Worm (Caenorhabditis elegans) whole organism, early embryonic: ENCODE data around the gene abcf-3.
A peak's percentile ranks its signal among the peaks of the same experiment; 100 is the strongest.

Source experiments
- B0310.2 ChIP-seq: sonication (generic microtip); optimal IDR thresholded peaks from 2 replicates; lab custom pipeline; 2016; ENCODE audit warnings: mild to moderate bottlenecking, missing genetic modification characterization, missing compliant biosample characterization
- F13C5.2 ChIP-seq: sonication (generic microtip); optimal IDR thresholded peaks from 2 replicates; lab custom pipeline; 2017; ENCODE audit warnings: mild to moderate bottlenecking, missing genetic modification characterization, inconsistent platforms, missing compliant biosample characterization
- aly-1 ChIP-seq: sonication (generic microtip); optimal IDR thresholded peaks from 2 replicates; lab custom pipeline; 2016; ENCODE audit warnings: missing genetic modification characterization, missing compliant biosample characterization
- ama-1 ChIP-seq: fragments of 150-350 bp; optimal IDR thresholded peaks from 2 replicates; lab custom pipeline; 2014
- ceh-13 ChIP-seq: fragments of 200-800 bp; sonication (Bioruptor generic); optimal IDR thresholded peaks from 2 replicates; lab custom pipeline; 2018; ENCODE audit warnings: mild to moderate bottlenecking, missing genetic modification characterization, missing compliant biosample characterization
- ceh-36 ChIP-seq: sonication (generic microtip); optimal IDR thresholded peaks from 2 replicates; lab custom pipeline; 2016; ENCODE audit warnings: missing genetic modification characterization, inconsistent platforms, missing compliant biosample characterization
- ets-7 ChIP-seq: sonication (generic microtip); optimal IDR thresholded peaks from 2 replicates; lab custom pipeline; 2016; ENCODE audit warnings: missing genotype, missing genetic modification characterization, missing compliant biosample characterization
- flt-1 ChIP-seq: fragments of 200-800 bp; sonication (Bioruptor generic); IDR thresholded peaks from 2 replicates; pipeline ENCODE4 v1.3.6; 2022; ENCODE audit warnings: missing genetic modification characterization, missing compliant biosample characterization
- hmbx-1 ChIP-seq: sonication (generic microtip); optimal IDR thresholded peaks from 2 replicates; lab custom pipeline; 2016; ENCODE audit warnings: mild to moderate bottlenecking, missing genetic modification characterization, missing compliant biosample characterization
- hmg-4 ChIP-seq: fragments of 200-800 bp; sonication (Bioruptor generic); optimal IDR thresholded peaks from 2 replicates; lab custom pipeline; 2018; ENCODE audit warnings: mild to moderate bottlenecking, missing genetic modification characterization, missing compliant biosample characterization
- hnd-1 ChIP-seq: sonication (generic microtip); optimal IDR thresholded peaks from 2 replicates; lab custom pipeline; 2016; ENCODE audit warnings: missing genetic modification characterization, missing compliant biosample characterization
- pes-1 ChIP-seq: fragments of 200-800 bp; sonication (Bioruptor generic); IDR thresholded peaks from 2 replicates; pipeline ENCODE4 v1.3.6; 2022; ENCODE audit warnings: missing genetic modification reagents, missing genetic modification characterization, missing compliant biosample characterization
- scrt-1 ChIP-seq: fragments of 200-800 bp; sonication (Bioruptor generic); IDR thresholded peaks from 2 replicates; pipeline ENCODE4 v1.3.6; 2022; ENCODE audit warnings: missing genetic modification characterization, missing compliant biosample characterization
- sea-1 ChIP-seq: fragments of 200-800 bp; sonication (Bioruptor generic); conservative IDR thresholded peaks from 2 replicates; pipeline ENCODE4 v1.3.6; 2022; ENCODE audit warnings: missing genetic modification characterization, missing compliant biosample characterization
- tbx-11 ChIP-seq: fragments of 200-800 bp; sonication (Bioruptor generic); IDR thresholded peaks from 2 replicates; pipeline ENCODE4 v1.3.6; 2022; ENCODE audit warnings: missing genetic modification characterization, missing compliant biosample characterization
- tbx-37 ChIP-seq: fragments of 200-800 bp; sonication (Bioruptor generic); conservative IDR thresholded peaks from 2 replicates; pipeline ENCODE4 v1.3.6; 2022; ENCODE audit warnings: missing genetic modification reagents, missing genetic modification characterization, missing compliant biosample characterization
- tra-4 ChIP-seq: sonication (generic microtip); optimal IDR thresholded peaks from 2 replicates; lab custom pipeline; 2017; ENCODE audit warnings: missing genetic modification characterization, missing compliant biosample characterization

The abcf-3 gene

DNA sequence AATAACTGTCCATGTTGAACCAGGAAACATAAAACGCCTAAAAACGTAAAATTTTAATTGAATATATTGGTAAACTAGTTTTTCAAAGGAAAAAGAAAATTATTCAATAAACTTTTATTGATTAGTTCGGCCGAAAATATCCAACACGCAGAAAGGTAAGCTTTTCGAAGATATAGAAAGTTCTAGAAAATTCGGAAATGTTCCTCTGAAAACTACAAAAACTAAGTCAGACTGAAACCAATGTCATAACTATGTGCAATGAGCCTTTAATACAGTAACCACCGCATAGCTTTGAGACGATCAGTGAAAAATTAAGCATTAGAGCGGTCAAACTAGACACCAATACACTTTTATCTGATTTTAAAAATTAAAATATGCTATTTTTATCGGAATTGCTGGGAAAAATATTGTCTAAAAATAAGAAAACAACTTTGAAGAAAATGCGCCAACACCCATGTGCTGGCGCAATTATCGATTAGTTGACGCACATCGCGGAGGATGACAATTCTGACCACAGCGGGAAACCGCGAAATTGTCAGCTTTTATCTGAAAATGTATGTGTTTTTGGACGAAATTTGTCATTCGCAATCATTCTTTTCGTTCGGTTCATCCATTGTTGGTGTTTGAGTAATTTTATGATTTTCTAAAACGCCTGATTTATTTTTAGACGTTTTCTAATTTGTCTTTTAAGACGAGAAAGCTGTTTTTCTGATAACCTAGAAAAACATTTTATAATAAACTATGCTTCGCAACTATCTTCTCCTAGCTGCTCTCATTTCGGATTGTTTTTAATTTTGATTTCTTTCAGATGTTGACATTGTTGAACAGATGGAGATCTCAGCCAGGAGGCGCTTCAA, 25.4 kb downstream of the abcf-3 start, which contains the start of the genes C23G10.7 and rpn-2:
Gene C23G10.7 (minus strand): TSS at position 37 of the 857 bp plus-strand sequence.
Gene rpn-2 (plus strand): TSS at position 807 of the 857 bp plus-strand sequence.
- TF ChIP-seq sea-1 (no peak), ets-7 (tag; lab: Kevin White, UChicago) (no peak), hmg-4 (GFP tag; lab: Kevin White, UChicago) (no peak), tbx-37 (no peak), scrt-1 (0 out of 2 replicates have a peak, but pooled peaks have one; percentile 17), ceh-36 (no peak), F13C5.2 (tag; lab: Kevin White, UChicago) (peak; percentile 2), flt-1 (no peak)

DNA sequence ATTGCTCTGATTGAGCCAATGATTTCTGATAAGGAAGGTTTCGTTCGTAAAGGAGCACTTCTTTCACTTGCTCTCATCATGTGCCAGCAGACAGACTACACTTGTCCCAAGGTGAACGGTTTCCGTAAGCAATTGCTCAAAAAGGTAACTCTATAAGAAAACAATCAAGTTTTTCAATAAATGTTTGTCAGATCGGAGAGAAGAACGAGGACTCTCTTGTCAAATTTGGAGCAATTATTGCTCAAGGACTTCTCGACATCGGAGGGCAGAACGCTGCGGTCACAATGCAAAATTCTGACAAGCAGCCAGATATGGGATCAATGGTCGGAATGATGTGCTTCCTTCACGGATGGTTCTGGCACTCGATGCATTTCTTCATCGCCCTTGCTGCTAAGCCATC, 28.1 kb downstream of the abcf-3 start:
- TF ChIP-seq tbx-11 (GFP tag; lab: Robert Waterston, UW) (no peak), tbx-37 (no peak), F13C5.2 (tag; lab: Kevin White, UChicago) (no peak), ets-7 (tag; lab: Kevin White, UChicago) (no peak), tra-4 (tag; lab: Kevin White, UChicago) (no peak), ceh-36 (no peak), ama-1 (lab: Kevin White, UChicago) (no peak), B0310.2 (no peak), sea-1 (no peak), scrt-1 (no peak), ceh-13 (GFP tag; lab: Kevin White, UChicago) (no peak), hmg-4 (GFP tag; lab: Kevin White, UChicago) (no peak), hnd-1 (tag; lab: Kevin White, UChicago) (no peak)

DNA sequence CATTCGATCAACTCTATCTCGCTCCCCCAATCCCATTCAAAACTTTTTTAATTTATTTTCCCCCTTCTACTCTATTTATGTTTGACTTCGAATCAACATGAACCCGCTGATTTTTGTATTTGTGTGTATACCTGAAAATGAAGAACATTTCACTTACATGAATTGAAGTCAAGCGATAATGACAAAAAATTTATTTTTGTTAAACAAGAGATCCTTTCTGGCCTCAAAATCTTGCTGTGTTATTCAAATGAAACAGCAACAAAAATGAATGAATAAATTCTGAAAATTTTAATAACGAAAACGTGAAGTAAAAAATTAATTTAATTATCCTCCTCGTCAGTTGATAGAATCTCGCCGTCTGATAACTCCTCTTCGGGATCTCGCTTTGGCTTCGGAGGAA, 29.2 kb downstream of the abcf-3 start:
- TF ChIP-seq tra-4 (tag; lab: Kevin White, UChicago): no peak
- TF ChIP-seq ama-1 (lab: Kevin White, UChicago): no peak
- no peak for TF ChIP-seq pes-1 (GFP tag; lab: Robert Waterston, UW)
- TF ChIP-seq ets-7 (tag; lab: Kevin White, UChicago): no peak
- no peak for TF ChIP-seq scrt-1
- TF ChIP-seq tbx-11 (GFP tag; lab: Robert Waterston, UW): no peak
- no peak for TF ChIP-seq hmg-4 (GFP tag; lab: Kevin White, UChicago)
- TF ChIP-seq aly-1 (tag; lab: Kevin White, UChicago): no peak
- TF ChIP-seq ceh-13 (GFP tag; lab: Kevin White, UChicago): no peak

DNA sequence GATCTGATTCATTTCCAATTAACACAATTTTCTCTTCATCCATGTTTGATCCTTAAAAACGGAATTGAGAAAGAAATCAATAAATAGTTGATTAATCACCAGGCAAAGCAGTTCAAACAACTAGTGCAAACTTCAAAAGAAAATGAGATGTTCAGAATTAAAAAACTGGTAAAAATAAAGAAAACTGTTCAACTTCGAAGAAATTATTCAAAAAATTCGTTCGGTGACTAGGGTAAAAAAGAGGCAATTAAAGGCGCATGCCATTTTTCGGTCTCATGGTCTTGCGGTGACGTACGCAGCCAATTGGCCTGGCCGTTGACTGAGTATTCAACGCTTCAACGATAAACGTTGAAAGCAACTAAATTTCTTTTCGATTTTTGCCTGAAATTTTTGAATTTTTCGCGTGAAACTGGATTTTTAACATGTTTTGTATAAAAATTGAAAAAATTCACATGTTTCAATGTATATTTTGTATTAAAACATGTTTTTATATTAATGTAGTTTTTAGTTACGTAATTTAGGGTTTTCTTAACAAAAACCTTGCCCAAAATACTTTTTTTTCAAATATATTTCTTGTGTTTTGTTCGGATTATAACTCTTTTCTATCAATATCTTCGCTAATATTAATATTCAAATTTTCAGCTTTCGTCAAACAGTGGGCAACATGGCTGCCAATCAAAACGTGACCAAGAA, 33.1 kb downstream of the abcf-3 start, which contains the start of the genes sna-3 and rps-3:
Gene sna-3 (minus strand): TSS at position 51 of the 693 bp plus-strand sequence.
Gene rps-3 (plus strand): TSS at position 643 of the 693 bp plus-strand sequence.
- TF ChIP-seq F13C5.2 (tag; lab: Kevin White, UChicago) (peak; percentile 10), tbx-37 (no peak)

DNA sequence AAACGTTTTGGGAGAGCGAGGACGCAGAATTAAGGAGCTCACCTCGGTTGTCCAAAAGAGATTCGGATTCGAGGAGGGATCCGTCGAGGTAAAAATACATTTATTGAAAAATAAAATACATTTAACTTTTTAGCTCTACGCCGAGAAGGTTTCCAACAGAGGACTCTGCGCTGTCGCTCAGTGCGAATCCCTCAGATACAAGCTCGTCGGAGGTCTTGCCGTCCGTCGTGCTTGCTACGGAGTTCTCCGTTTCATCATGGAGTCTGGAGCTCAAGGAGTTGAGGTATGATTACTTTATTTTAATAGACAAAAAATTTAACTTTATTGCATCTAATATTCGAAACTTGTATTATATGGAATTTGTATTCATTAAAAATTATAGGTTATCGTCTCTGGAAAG, 33.8 kb downstream of the abcf-3 start:
- no peak for TF ChIP-seq tra-4 (tag; lab: Kevin White, UChicago)
- TF ChIP-seq B0310.2: no peak
- no peak for TF ChIP-seq ama-1 (lab: Kevin White, UChicago)
- TF ChIP-seq hmg-4 (GFP tag; lab: Kevin White, UChicago): no peak
- no peak for TF ChIP-seq aly-1 (tag; lab: Kevin White, UChicago)
- TF ChIP-seq tbx-37: no peak
- TF ChIP-seq hmbx-1 (tag; lab: Kevin White, UChicago): no peak
- no peak for TF ChIP-seq sea-1

DNA sequence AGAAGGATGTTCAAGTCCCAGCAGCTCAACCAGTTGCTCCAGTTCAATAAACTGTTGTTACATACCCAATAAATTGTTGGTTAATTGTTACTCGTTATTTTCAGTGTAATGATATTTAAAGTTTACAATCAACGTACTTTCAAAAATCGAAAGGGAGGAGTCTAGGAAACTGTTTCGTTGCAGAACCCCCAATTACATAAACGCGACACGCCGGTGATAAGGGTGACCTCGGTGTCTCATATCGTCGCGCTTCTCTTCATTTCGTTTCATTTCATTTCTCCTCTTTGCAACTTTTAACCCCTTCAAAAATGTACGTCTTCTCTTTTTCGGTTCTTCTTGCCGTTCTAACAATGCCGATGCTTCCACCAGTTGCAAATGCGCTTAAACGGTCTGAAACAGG, 34.7 kb downstream of the abcf-3 start, which contains the start of gene C23G10.2:
Gene C23G10.2 (plus strand): TSS at position 184 of the 400 bp plus-strand sequence.
- TF ChIP-seq tra-4 (tag; lab: Kevin White, UChicago): no peak
- TF ChIP-seq hmbx-1 (tag; lab: Kevin White, UChicago): no peak
- TF ChIP-seq tbx-11 (GFP tag; lab: Robert Waterston, UW): no peak
- no peak for TF ChIP-seq ama-1 (lab: Kevin White, UChicago)
- no peak for TF ChIP-seq B0310.2
- TF ChIP-seq flt-1: no peak
- TF ChIP-seq pes-1 (GFP tag; lab: Robert Waterston, UW): no peak

DNA sequence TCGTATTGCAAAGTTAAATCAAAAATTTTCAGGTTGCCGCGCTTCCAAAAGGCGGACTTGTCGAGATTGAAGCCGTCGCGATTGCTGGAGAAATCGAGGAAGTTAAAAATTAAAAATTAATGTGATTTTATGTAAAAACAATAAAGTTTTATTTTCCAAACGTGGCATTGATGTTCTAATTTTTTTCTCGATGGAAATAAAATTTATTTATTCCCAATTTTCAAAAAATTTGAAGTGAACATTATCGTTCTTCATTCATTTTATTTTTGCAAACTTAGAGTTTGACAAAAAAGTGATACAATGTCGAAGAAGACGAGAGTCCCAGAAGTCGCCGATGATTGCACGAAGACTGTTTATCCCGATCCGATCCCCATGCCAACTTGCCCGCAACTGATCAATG, 35.8 kb downstream of the abcf-3 start, which contains the start of gene C23G10.1:
Gene C23G10.1 (plus strand): TSS at position 301 of the 400 bp plus-strand sequence.
- TF ChIP-seq aly-1 (tag; lab: Kevin White, UChicago): no peak
- no peak for TF ChIP-seq ceh-13 (GFP tag; lab: Kevin White, UChicago)
- TF ChIP-seq tbx-11 (GFP tag; lab: Robert Waterston, UW): no peak
- TF ChIP-seq F13C5.2 (tag; lab: Kevin White, UChicago): no peak
- no peak for TF ChIP-seq ama-1 (lab: Kevin White, UChicago)
- no peak for TF ChIP-seq scrt-1
- TF ChIP-seq tra-4 (tag; lab: Kevin White, UChicago): no peak
- no peak for TF ChIP-seq ets-7 (tag; lab: Kevin White, UChicago)
- no peak for TF ChIP-seq pes-1 (GFP tag; lab: Robert Waterston, UW)
- no peak for TF ChIP-seq B0310.2
- no peak for TF ChIP-seq hmg-4 (GFP tag; lab: Kevin White, UChicago)
- no peak for TF ChIP-seq flt-1
- TF ChIP-seq ceh-36: no peak
- no peak for TF ChIP-seq hnd-1 (tag; lab: Kevin White, UChicago)
- no peak for TF ChIP-seq sea-1
- TF ChIP-seq hmbx-1 (tag; lab: Kevin White, UChicago): no peak
